Fruit fly (Drosophila melanogaster) S2 (cell line): ENCODE measurements around the gene Agpat2.

Experiments used
- CG8478 ChIP-seq: fragments of >200 bp; optimal IDR thresholded peaks from 2 replicates; lab custom pipeline; 2018
- CTCF ChIP-seq, 2 experiments: fragments of >200 bp; optimal IDR thresholded peaks; 2 replicates each; lab custom pipeline; 2018

DNA sequence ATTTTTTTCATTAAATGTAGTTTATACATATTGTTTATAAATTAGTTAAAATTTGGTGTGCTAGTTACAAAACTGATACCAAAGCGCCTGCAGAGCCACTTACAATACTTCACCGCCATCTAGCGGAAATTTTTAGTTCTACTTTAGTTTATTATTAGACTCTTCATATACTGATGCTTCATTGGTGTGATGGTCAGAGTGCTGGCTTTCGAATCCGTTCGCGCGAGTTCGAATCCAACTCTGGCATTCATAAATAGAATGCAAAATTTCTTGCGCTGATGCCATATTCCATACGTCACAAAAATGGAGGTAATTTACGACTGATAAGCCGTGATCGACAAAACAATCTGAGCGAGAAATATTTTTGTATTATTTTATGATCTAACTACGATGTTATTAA is 21.8 kb upstream of the Agpat2 start:
- no peak for TF ChIP-seq CG8478 (lab: Kevin White, UChicago)
- peak; percentile 71 to 86 for TF ChIP-seq CTCF (optimal IDR thresholded peaks at IDR 0.05; lab: Kevin White, UChicago)
